Worm (Caenorhabditis elegans): ENCODE measurements around the gene orc-1.

DNA sequence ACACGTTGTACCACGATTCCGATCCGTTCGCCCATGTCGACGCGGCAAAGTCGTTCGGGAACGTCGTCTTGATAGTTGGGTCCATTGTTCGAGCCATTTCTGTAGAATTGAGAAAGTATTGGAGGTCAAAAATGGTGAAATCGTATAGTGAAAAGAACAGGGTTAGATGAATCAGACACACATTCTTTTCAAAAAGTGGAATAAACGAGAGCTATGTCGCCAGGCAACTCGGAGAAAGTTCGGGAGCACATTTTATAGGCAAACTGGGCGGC, 9.6 kb upstream of the orc-1 start, which contains the start of gene Y39A1A.9:
- TF ChIP-seq dao-5 (tag; optimal IDR thresholded peaks at IDR 0.05) (no peak), him-1 (tag; optimal IDR thresholded peaks at IDR 0.05) (no peak)

Data from whole organism, L4/young adult.